Worm (Caenorhabditis elegans): ENCODE data around the gene math-7.

ce11 chrII:1922665-1923187 lies 36.4 kb upstream of the math-7 start, which contains the start of the genes bath-2 and F52C6.4:
- TF ChIP-seq cog-1 (tag; optimal IDR thresholded peaks at IDR 0.05) (no peak), flt-1 (GFP tag; IDR thresholded peaks at IDR 0.05) (no peak), med-1 (GFP tag; optimal IDR thresholded peaks at IDR 0.05; ENCODE audit: insufficient read depth) (no peak), klf-2 (GFP tag; conservative IDR thresholded peaks at IDR 0.05) (no peak), ztf-23 (GFP tag; IDR thresholded peaks at IDR 0.05) (no peak), ztf-29 (GFP tag; IDR thresholded peaks at IDR 0.05) (no peak), ref-1 (GFP tag; conservative IDR thresholded peaks at IDR 0.05) (no peak)

Measured in whole organism, midembryonic.